Fruit fly (Drosophila melanogaster) whole organism, pupa: ENCODE results near the gene AOX3.

Source experiments
- CG10348 ChIP-seq: fragments of 200-800 bp; sonication (Bioruptor generic); IDR thresholded peaks from 2 replicates; pipeline ENCODE4 v1.3.6; 2022; ENCODE audit warnings: missing biosample characterization, missing genetic modification characterization
- CG12605 ChIP-seq: fragments of 200-800 bp; sonication (Bioruptor generic); IDR thresholded peaks from 2 replicates; pipeline ENCODE4 v1.3.6; 2022; ENCODE audit warnings: missing biosample characterization, missing genetic modification characterization
- CG13204 ChIP-seq: fragments of 200-800 bp; sonication (Bioruptor generic); optimal IDR thresholded peaks from 2 replicates; lab custom pipeline; 2018; ENCODE audit warnings: missing biosample characterization, mild to moderate bottlenecking, missing genetic modification characterization, moderate library complexity
- CG17806 ChIP-seq: fragments of 200-800 bp; sonication (Bioruptor generic); optimal IDR thresholded peaks from 2 replicates; lab custom pipeline; 2018; ENCODE audit warnings: missing biosample characterization, mild to moderate bottlenecking, missing genetic modification characterization, moderate library complexity
- CG34367 ChIP-seq: fragments of 200-800 bp; sonication (Bioruptor generic); optimal IDR thresholded peaks from 2 replicates; lab custom pipeline; 2018; ENCODE audit warnings: missing biosample characterization, mild to moderate bottlenecking, missing genetic modification characterization
- CG8301 ChIP-seq: fragments of 200-800 bp; sonication (Bioruptor generic); optimal IDR thresholded peaks from 2 replicates; lab custom pipeline; 2018; ENCODE audit warnings: missing biosample characterization, mild to moderate bottlenecking, missing genetic modification characterization
- D1 ChIP-seq: fragments of 200-800 bp; sonication (Bioruptor generic); optimal IDR thresholded peaks from 2 replicates; lab custom pipeline; 2018; ENCODE audit warnings: missing biosample characterization, mild to moderate bottlenecking, missing genetic modification characterization, moderate library complexity
- Ets98B ChIP-seq: fragments of 200-800 bp; sonication (Bioruptor generic); IDR thresholded peaks from 2 replicates; pipeline ENCODE4 v1.3.6; 2022; ENCODE audit warnings: missing biosample characterization, missing genetic modification characterization
- Pif1B ChIP-seq: fragments of 200-800 bp; sonication (Bioruptor generic); optimal IDR thresholded peaks from 3 replicates; lab custom pipeline; 2016; ENCODE audit warnings: missing biosample characterization, missing genetic modification characterization
- fd96Ca ChIP-seq: fragments of 200-800 bp; sonication (Bioruptor generic); IDR thresholded peaks from 3 replicates; pipeline ENCODE4 v1.3.6; 2022; ENCODE audit warnings: missing biosample characterization, missing genetic modification characterization

dm6 chr3R:15552733-15553132 lies 4.7 kb upstream of the AOX3 start, which contains the start of gene AOX4:
- TF ChIP-seq Ets98B (GFP tag; lab: Robert Waterston, UW) (no peak), CG8301 (tag; lab: Kevin White, UChicago) (no peak), Pif1B (GFP tag; lab: Kevin White, UChicago) (no peak), CG17806 (tag; lab: Kevin White, UChicago) (no peak), fd96Ca (no peak), CG12605 (no peak), CG34367 (tag; lab: Kevin White, UChicago) (no peak), CG13204 (GFP tag; lab: Kevin White, UChicago) (no peak), CG10348 (GFP tag; lab: Robert Waterston, UW) (no peak), D1 (no peak)
